Worm (Caenorhabditis elegans) whole organism, mixed stage, embryonic: ENCODE measurements around the gene clec-138.

ENCODE experiments used
- bed-3 ChIP-seq: fragments of 200-800 bp; sonication (Bioruptor generic); optimal IDR thresholded peaks from 3 replicates; lab custom pipeline; 2018; ENCODE audit warnings: mild to moderate bottlenecking, missing genetic modification characterization, moderate library complexity, missing compliant biosample characterization
- ces-1 ChIP-seq: fragments of 150-350 bp; optimal IDR thresholded peaks from 2 replicates; lab custom pipeline; 2014; ENCODE audit warnings: missing biosample characterization, missing genetic modification reagents, missing genetic modification characterization
- elt-1 ChIP-seq: sonication (generic microtip); optimal IDR thresholded peaks from 2 replicates; lab custom pipeline; 2017; ENCODE audit warnings: missing genetic modification characterization, mild to moderate bottlenecking, missing compliant biosample characterization, antibody characterized with exemption, moderate library complexity, borderline replicate concordance; ENCODE audit not compliant: insufficient read depth
- ham-2 ChIP-seq: fragments of 200-800 bp; sonication (Bioruptor generic); optimal IDR thresholded peaks from 2 replicates; lab custom pipeline; 2018; ENCODE audit warnings: mild to moderate bottlenecking, missing genetic modification characterization, missing compliant biosample characterization
- lsy-2 ChIP-seq: fragments of 150-350 bp; optimal IDR thresholded peaks from 2 replicates; lab custom pipeline; 2014; ENCODE audit warnings: missing biosample characterization, missing genetic modification characterization
- nhr-76 ChIP-seq: sonication (generic microtip); optimal IDR thresholded peaks from 2 replicates; lab custom pipeline; 2017; ENCODE audit warnings: missing biosample characterization, missing genetic modification characterization
- pha-4 ChIP-seq: fragments of 150-350 bp; optimal IDR thresholded peaks from 2 replicates; lab custom pipeline; 2018; ENCODE audit warnings: missing biosample characterization, missing genetic modification reagents, missing genetic modification characterization
- unc-39 ChIP-seq: fragments of 150-350 bp; optimal IDR thresholded peaks from 2 replicates; lab custom pipeline; 2014; ENCODE audit warnings: missing biosample characterization, missing genetic modification characterization
- unc-62 ChIP-seq: fragments of 150-350 bp; optimal IDR thresholded peaks from 2 replicates; lab custom pipeline; 2014; ENCODE audit warnings: missing biosample characterization, missing genetic modification reagents, missing genetic modification characterization

- no peak for TF ChIP-seq unc-62 (GFP tag; lab: Kevin White, UChicago)
- TF ChIP-seq pha-4 (tag; lab: Kevin White, UChicago): no peak
- no peak for TF ChIP-seq lsy-2 (tag; lab: Kevin White, UChicago)
- TF ChIP-seq nhr-76 (tag; lab: Kevin White, UChicago): no peak
- TF ChIP-seq ham-2 (GFP tag; lab: Kevin White, UChicago): no peak
- TF ChIP-seq ces-1 (GFP tag; lab: Kevin White, UChicago): no peak
- no peak for TF ChIP-seq bed-3
- TF ChIP-seq elt-1 (tag; lab: Kevin White, UChicago): no peak
- TF ChIP-seq unc-39: no peak
Measured at ce11 chrII:4626606-4627005, 7.0 kb upstream of the clec-138 start, which contains the start of gene F35D11.1.
